Worm (Caenorhabditis elegans) whole organism, young adult: Measurements from ENCODE around the gene srd-41.
A peak's percentile ranks its signal among the peaks of the same experiment; 100 is the strongest.
"Not testable (repeated sequence)": the region's sequence is repeated elsewhere in the genome, so short reads cannot be mapped to it uniquely, and the experiment has no call there.

Source experiments
- B0019.2 ChIP-seq: fragments of 200-800 bp; sonication (Bioruptor generic); conservative IDR thresholded peaks from 2 replicates; pipeline ENCODE4 v1.3.6; 2022; ENCODE audit warnings: missing genetic modification reagents, missing genetic modification characterization, missing compliant biosample characterization
- B0035.1 ChIP-seq: sonication (generic microtip); optimal IDR thresholded peaks from 2 replicates; lab custom pipeline; 2016; ENCODE audit warnings: missing genetic modification characterization, mild to moderate bottlenecking, missing compliant biosample characterization, missing genotype, missing genetic modification reagents
- B0261.1 ChIP-seq: sonication (generic microtip); optimal IDR thresholded peaks from 2 replicates; lab custom pipeline; 2016; ENCODE audit warnings: mild to moderate bottlenecking, missing genetic modification characterization, moderate library complexity, missing compliant biosample characterization
- C06A6.2 ChIP-seq: fragments of 200-800 bp; sonication (Bioruptor generic); conservative IDR thresholded peaks from 2 replicates; pipeline ENCODE4 v1.3.6; 2022; ENCODE audit warnings: missing genetic modification characterization, missing compliant biosample characterization
- F55B11.4 ChIP-seq: sonication (generic microtip); optimal IDR thresholded peaks from 2 replicates; lab custom pipeline; 2016; ENCODE audit warnings: missing compliant biosample characterization, missing genetic modification characterization, borderline replicate concordance; ENCODE audit not compliant: insufficient read depth
- F57C9.4 ChIP-seq: sonication (generic microtip); optimal IDR thresholded peaks from 2 replicates; lab custom pipeline; 2017; ENCODE audit warnings: mild to moderate bottlenecking, missing genetic modification characterization, missing compliant biosample characterization
- K11D2.4 ChIP-seq: fragments of 200-800 bp; sonication (Bioruptor generic); IDR thresholded peaks from 2 replicates; pipeline ENCODE4 v1.3.6; 2022; ENCODE audit warnings: missing genetic modification reagents, missing genetic modification characterization, missing compliant biosample characterization
- T26A5.8 ChIP-seq: sonication (generic microtip); optimal IDR thresholded peaks from 2 replicates; lab custom pipeline; 2016; ENCODE audit warnings: missing genetic modification characterization, missing compliant biosample characterization
- akir-1 ChIP-seq: fragments of 200-800 bp; sonication (Bioruptor generic); optimal IDR thresholded peaks from 2 replicates; lab custom pipeline; 2018; ENCODE audit warnings: mild to moderate bottlenecking, missing genetic modification characterization, moderate library complexity, missing compliant biosample characterization
- aptf-3 ChIP-seq: fragments of 200-800 bp; sonication (Bioruptor generic); IDR thresholded peaks from 2 replicates; pipeline ENCODE4 v1.3.6; 2022; ENCODE audit warnings: missing genetic modification characterization, missing compliant biosample characterization
- attf-6 ChIP-seq: fragments of 200-800 bp; sonication (Bioruptor generic); IDR thresholded peaks from 2 replicates; pipeline ENCODE4 v1.3.6; 2022; ENCODE audit warnings: missing genetic modification reagents, missing genetic modification characterization, missing compliant biosample characterization
- bed-2 ChIP-seq: fragments of 200-800 bp; sonication (Bioruptor generic); IDR thresholded peaks from 2 replicates; pipeline ENCODE4 v1.3.6; 2022; ENCODE audit warnings: missing genetic modification reagents, missing genetic modification characterization, missing compliant biosample characterization
- ceh-27 ChIP-seq: fragments of 200-800 bp; sonication (Bioruptor generic); optimal IDR thresholded peaks from 2 replicates; lab custom pipeline; 2018; ENCODE audit warnings: mild to moderate bottlenecking, missing genetic modification characterization, moderate library complexity, missing compliant biosample characterization
- dpff-1 ChIP-seq: sonication (generic microtip); optimal IDR thresholded peaks from 2 replicates; lab custom pipeline; 2017; ENCODE audit warnings: mild to moderate bottlenecking, missing genetic modification characterization, missing compliant biosample characterization
- egl-18 ChIP-seq: fragments of 200-800 bp; sonication (Bioruptor generic); IDR thresholded peaks from 2 replicates; pipeline ENCODE4 v1.3.6; 2022; ENCODE audit warnings: missing genetic modification reagents, missing genetic modification characterization, missing compliant biosample characterization
- ekl-4 ChIP-seq: fragments of 200-800 bp; sonication (Bioruptor generic); IDR thresholded peaks from 2 replicates; pipeline ENCODE4 v1.3.6; 2022; ENCODE audit warnings: missing genetic modification reagents, missing genetic modification characterization, missing compliant biosample characterization
- lag-1 ChIP-seq: fragments of 200-800 bp; sonication (Bioruptor generic); IDR thresholded peaks from 2 replicates; pipeline ENCODE4 v1.3.6; 2022; ENCODE audit warnings: missing genetic modification reagents, missing genetic modification characterization, missing compliant biosample characterization
- let-526 ChIP-seq: fragments of 200-800 bp; sonication (Bioruptor generic); IDR thresholded peaks from 2 replicates; pipeline ENCODE4 v1.3.6; 2022; ENCODE audit warnings: missing genetic modification reagents, missing genetic modification characterization, missing compliant biosample characterization
- let-607 ChIP-seq, 2 experiments: fragments of 200-800 bp in 1 of 2; sonication (Bioruptor generic) in 1 of 2; sonication (generic microtip) in 1 of 2; optimal IDR thresholded peaks; 2 replicates each; lab custom pipeline; 2016 to 2018; ENCODE audit warnings: mild to moderate bottlenecking in 2 of 2, missing compliant biosample characterization in 2 of 2, missing genetic modification characterization in 2 of 2, moderate library complexity in 2 of 2, missing genotype in 1 of 2
- lin-26 ChIP-seq: fragments of 200-800 bp; sonication (Bioruptor generic); IDR thresholded peaks from 2 replicates; pipeline ENCODE4 v1.3.6; 2022; ENCODE audit warnings: missing genetic modification reagents, missing genetic modification characterization, missing compliant biosample characterization
- lir-1 ChIP-seq: fragments of 200-800 bp; sonication (Bioruptor generic); conservative IDR thresholded peaks from 2 replicates; pipeline ENCODE4 v1.3.6; 2022; ENCODE audit warnings: missing genetic modification reagents, missing genetic modification characterization, missing compliant biosample characterization
- madf-10 ChIP-seq: sonication (generic microtip); optimal IDR thresholded peaks from 2 replicates; lab custom pipeline; 2016; ENCODE audit warnings: mild to moderate bottlenecking, missing genetic modification characterization, missing compliant biosample characterization
- madf-6 ChIP-seq: fragments of 200-800 bp; sonication (Bioruptor generic); IDR thresholded peaks from 2 replicates; pipeline ENCODE4 v1.3.6; 2022; ENCODE audit warnings: missing genetic modification reagents, missing genetic modification characterization, missing compliant biosample characterization
- mel-28 ChIP-seq: sonication (generic microtip); optimal IDR thresholded peaks from 2 replicates; lab custom pipeline; 2016; ENCODE audit warnings: borderline replicate concordance, mild to moderate bottlenecking, missing genetic modification characterization, missing compliant biosample characterization
- nfya-1 ChIP-seq: sonication (generic microtip); optimal IDR thresholded peaks from 2 replicates; lab custom pipeline; 2017; ENCODE audit warnings: antibody characterized with exemption, missing compliant biosample characterization, missing genetic modification characterization, borderline replicate concordance; ENCODE audit not compliant: insufficient read depth
- nfyb-1 ChIP-seq: fragments of 200-800 bp; sonication (Bioruptor generic); IDR thresholded peaks from 2 replicates; pipeline ENCODE4 v1.3.6; 2022; ENCODE audit warnings: missing genetic modification reagents, missing genetic modification characterization, missing compliant biosample characterization
- nhr-179 ChIP-seq: sonication (generic microtip); optimal IDR thresholded peaks from 2 replicates; lab custom pipeline; 2016; ENCODE audit warnings: mild to moderate bottlenecking, missing genetic modification characterization, missing compliant biosample characterization
- rcor-1 ChIP-seq: fragments of 200-800 bp; sonication (Bioruptor generic); IDR thresholded peaks from 2 replicates; pipeline ENCODE4 v1.3.6; 2022; ENCODE audit warnings: missing genetic modification reagents, missing genetic modification characterization, missing compliant biosample characterization
- rec-8 ChIP-seq, 2 experiments: sonication (generic microtip); optimal IDR thresholded peaks; 2 replicates each; lab custom pipeline; 2016; ENCODE audit warnings: mild to moderate bottlenecking in 2 of 2, missing genetic modification characterization in 2 of 2, missing genetic modification reagents in 2 of 2, missing genotype in 2 of 2, missing biosample characterization in 1 of 2, missing compliant biosample characterization in 1 of 2, moderate library complexity in 1 of 2
- rpc-1 ChIP-seq, 2 experiments: fragments of 150-350 bp in 1 of 2; sonication (generic microtip) in 1 of 2; optimal IDR thresholded peaks; 2 replicates each; lab custom pipeline; 2014 to 2018; ENCODE audit warnings: missing biosample characterization in 1 of 2, missing genetic modification characterization in 1 of 2, missing genetic modification reagents in 1 of 2, missing genotype in 1 of 2
- snpc-1.3 ChIP-seq: sonication (generic microtip); optimal IDR thresholded peaks from 2 replicates; lab custom pipeline; 2017; ENCODE audit warnings: missing genetic modification characterization, mild to moderate bottlenecking, missing compliant biosample characterization, antibody characterized with exemption, moderate library complexity, missing genotype, missing genetic modification reagents; ENCODE audit not compliant: insufficient read depth
- tbp1 ChIP-seq: fragments of 200-800 bp; sonication (Bioruptor generic); optimal IDR thresholded peaks from 2 replicates; lab custom pipeline; 2018; ENCODE audit warnings: mild to moderate bottlenecking, missing genetic modification characterization, missing compliant biosample characterization
- tbx-9 ChIP-seq: sonication (generic microtip); optimal IDR thresholded peaks from 2 replicates; lab custom pipeline; 2016; ENCODE audit warnings: borderline replicate concordance, missing genetic modification characterization, inconsistent platforms, missing compliant biosample characterization
- ztf-28 ChIP-seq: fragments of 200-800 bp; sonication (Bioruptor generic); IDR thresholded peaks from 2 replicates; pipeline ENCODE4 v1.3.6; 2022; ENCODE audit warnings: missing genetic modification reagents, missing genetic modification characterization, missing compliant biosample characterization

srd-41 gene

ce11 chrX:12302755-12303154 lies 23.8 kb upstream of the srd-41 start, which contains the start of gene dot-1.3:
dot-1.3 (minus strand) TSS chrX:12302855.
- not testable (repeated sequence) for TF ChIP-seq K11D2.4 (GFP tag; lab: Robert Waterston, UW); B0019.2; F55B11.4 (tag; lab: Kevin White, UChicago)

- TF ChIP-seq lag-1 (GFP tag; lab: Robert Waterston, UW): peak; percentile 72; the same call in 1 of the 2 replicates
- no peak for TF ChIP-seq egl-18 (GFP tag; lab: Robert Waterston, UW)
- TF ChIP-seq K11D2.4 (GFP tag; lab: Robert Waterston, UW): 0 out of 2 replicates have a peak, but pooled peaks have one; percentile 64
- peak; percentile 24 for TF ChIP-seq B0261.1
- TF ChIP-seq mel-28: no peak
- peak; percentile 34 for TF ChIP-seq rpc-1 (optimal IDR thresholded peaks at IDR 0.05; lab: Kevin White, UChicago)
- peak; percentile 68 for TF ChIP-seq rpc-1 (tag; optimal IDR thresholded peaks at IDR 0.05; lab: Kevin White, UChicago)
- no peak for TF ChIP-seq ztf-28
- peak; percentile 76 for TF ChIP-seq tbp1 (GFP tag; lab: Kevin White, UChicago)
- no peak for TF ChIP-seq tbx-9 (tag; lab: Kevin White, UChicago)
Measured at ce11 chrX:12304231-12304630, 22.3 kb upstream of the srd-41 start.

ce11 chrX:12306565-12306964 lies 20.0 kb upstream of the srd-41 start, which contains the start of gene phf-32:
phf-32 (plus strand) TSS chrX:12306865.
- TF ChIP-seq akir-1 (GFP tag; lab: Kevin White, UChicago) (no peak), lin-26 (GFP tag; lab: Robert Waterston, UW) (no peak), rcor-1 (GFP tag; lab: Robert Waterston, UW) (no peak), nfyb-1 (GFP tag; lab: Robert Waterston, UW) (no peak), aptf-3 (GFP tag; lab: Robert Waterston, UW) (no peak), ekl-4 (GFP tag; lab: Robert Waterston, UW) (no peak), let-526 (GFP tag; lab: Robert Waterston, UW) (no peak), tbp1 (GFP tag; lab: Kevin White, UChicago) (no peak), nfya-1 (tag; lab: Kevin White, UChicago) (no peak), nhr-179 (tag; lab: Kevin White, UChicago) (no peak), tbx-9 (tag; lab: Kevin White, UChicago) (no peak), madf-6 (no peak), rec-8 (tag; optimal IDR thresholded peaks at IDR 0.05; lab: Kevin White, UChicago) (no peak), B0035.1 (tag; lab: Kevin White, UChicago) (no peak), F55B11.4 (tag; lab: Kevin White, UChicago) (no peak), madf-10 (tag; lab: Kevin White, UChicago) (no peak), F57C9.4 (tag; lab: Kevin White, UChicago) (no peak)

DNA sequence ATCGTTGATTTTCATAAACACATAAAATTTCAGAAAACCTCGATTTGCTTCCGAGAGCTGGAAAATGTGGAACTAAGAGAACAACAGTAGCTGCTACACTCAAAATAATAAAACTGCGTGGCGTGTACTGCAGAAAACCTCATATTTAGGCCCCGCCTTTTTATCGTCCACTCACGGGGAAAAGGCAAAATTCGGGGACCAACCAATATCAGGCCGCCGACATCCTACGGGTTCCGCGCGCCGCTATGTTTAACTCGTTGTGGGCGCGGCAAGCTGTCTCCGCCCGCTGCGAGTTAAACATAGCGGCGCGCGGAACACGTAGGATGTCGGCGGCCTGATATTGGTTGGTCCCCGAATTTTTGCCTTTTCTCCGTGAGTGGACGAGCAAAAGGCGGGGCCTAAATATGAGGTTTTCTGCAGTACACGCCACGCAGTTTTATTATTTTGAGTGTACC lies 18.5 kb upstream of the srd-41 start, which contains the start of gene F17A2.16:
Gene F17A2.16 (plus strand): TSS at position 405 of the 455 bp plus-strand sequence.
- TF ChIP-seq attf-6: peak; percentile 86

- TF ChIP-seq madf-6: no peak
- TF ChIP-seq dpff-1 (tag; lab: Kevin White, UChicago): no peak
- TF ChIP-seq rcor-1 (GFP tag; lab: Robert Waterston, UW): no peak
- TF ChIP-seq let-607 (tag; optimal IDR thresholded peaks at IDR 0.05; lab: Kevin White, UChicago): no peak
- peak; percentile 57; the same call in 1 of the 2 replicates for TF ChIP-seq lir-1 (GFP tag; lab: Robert Waterston, UW)
- TF ChIP-seq K11D2.4 (GFP tag; lab: Robert Waterston, UW): peak; percentile 52; the same call in 1 of the 2 replicates
- TF ChIP-seq ceh-27 (GFP tag; lab: Kevin White, UChicago): no peak
- TF ChIP-seq F55B11.4 (tag; lab: Kevin White, UChicago): no peak
- peak; percentile 59; the same call in 1 of the 2 replicates for TF ChIP-seq bed-2 (GFP tag; lab: Robert Waterston, UW)
- TF ChIP-seq C06A6.2 (GFP tag; lab: Robert Waterston, UW): no peak
- TF ChIP-seq snpc-1.3: no peak
- TF ChIP-seq T26A5.8: no peak
Measured at ce11 chrX:12313779-12314178, 12.7 kb upstream of the srd-41 start.
